5 fruit fly cellular contexts compared by ENCODE assay signal in genomic region chr2L:3057951-3058771, dm6.
TF ChIP-seq lines count a peak whose summit lies in the region.

No protein-coding gene starts in this region.

- TF ChIP-seq CTCF in whole organism, embryonic (GFP tag; optimal IDR thresholded peaks at IDR 0.05; lab: Kevin White, UChicago), result no peak

TF ChIP-seq in whole organism, adult, 20 proteins besides CTCF, POLR2A, EP300 and RAD21 (continues in another document):
- TF ChIP-seq pad (GFP tag; optimal IDR thresholded peaks at IDR 0.05; lab: Kevin White, UChicago), result peak; percentile 48
- peak; percentile 49 for TF ChIP-seq Hr96 (GFP tag; optimal IDR thresholded peaks at IDR 0.05; lab: Kevin White, UChicago)
- peak; percentile 70 for TF ChIP-seq ovo (GFP tag; optimal IDR thresholded peaks at IDR 0.05; lab: Kevin White, UChicago)
- TF ChIP-seq CG1620 (GFP tag; optimal IDR thresholded peaks at IDR 0.05; lab: Kevin White, UChicago), result peak; percentile 39
- TF ChIP-seq cnc (optimal IDR thresholded peaks at IDR 0.05; lab: Kevin White, UChicago), result no peak
- TF ChIP-seq toe (GFP tag; optimal IDR thresholded peaks at IDR 0.05; lab: Kevin White, UChicago), result no peak
- TF ChIP-seq kay (GFP tag; lab: Kevin White, UChicago; ENCODE audit: borderline replicate concordance), result peak; percentile 74
- peak; percentile 28 for TF ChIP-seq CG5204 (GFP tag; optimal IDR thresholded peaks at IDR 0.05; lab: Kevin White, UChicago)
- peak; percentile 66 for TF ChIP-seq CG7045 (GFP tag; optimal IDR thresholded peaks at IDR 0.05; lab: Kevin White, UChicago)
- TF ChIP-seq CG33017 (tag; optimal IDR thresholded peaks at IDR 0.05; lab: Kevin White, UChicago), result no peak
- TF ChIP-seq CG12768 (GFP tag; optimal IDR thresholded peaks at IDR 0.05; lab: Kevin White, UChicago), result peak; percentile 65
- TF ChIP-seq cic (GFP tag; optimal IDR thresholded peaks at IDR 0.05; lab: Kevin White, UChicago), result peak; percentile 67
- no peak for TF ChIP-seq CG14711 (tag; optimal IDR thresholded peaks at IDR 0.05; lab: Kevin White, UChicago)
- TF ChIP-seq bab1 (GFP tag; optimal IDR thresholded peaks at IDR 0.05; lab: Kevin White, UChicago), result peak; percentile 38
- TF ChIP-seq Mnt (GFP tag; optimal IDR thresholded peaks at IDR 0.05; lab: Kevin White, UChicago), result no peak
- TF ChIP-seq tj (GFP tag; optimal IDR thresholded peaks at IDR 0.05; lab: Kevin White, UChicago), result no peak
- TF ChIP-seq CG11617 (GFP tag; optimal IDR thresholded peaks at IDR 0.05; lab: Kevin White, UChicago), result peak; percentile 20
- TF ChIP-seq Crg-1 (GFP tag; optimal IDR thresholded peaks at IDR 0.05; lab: Kevin White, UChicago), result peak; percentile 59

TF ChIP-seq in whole organism, embryonic, 481 proteins besides CTCF, POLR2A, EP300 and RAD21 (continues in another document):
- TF ChIP-seq CG15479 (GFP tag; optimal IDR thresholded peaks at IDR 0.05; lab: Kevin White, UChicago) (no peak), CG18599 (GFP tag; optimal IDR thresholded peaks at IDR 0.05; lab: Kevin White, UChicago) (peak; percentile 59), GATAe (GFP tag; conservative IDR thresholded peaks at IDR 0.05; lab: Robert Waterston, UW) (peak; percentile 71), CG13775 (GFP tag; optimal IDR thresholded peaks at IDR 0.05; lab: Kevin White, UChicago) (no peak), CG9609 (GFP tag; optimal IDR thresholded peaks at IDR 0.05; lab: Kevin White, UChicago) (no peak), chinmo (GFP tag; IDR thresholded peaks at IDR 0.05; lab: Robert Waterston, UW; ENCODE audit: partially characterized antibody) (0 out of 4 replicates have a peak, but pooled peaks have one; percentile 37), Pdp1 (GFP tag; optimal IDR thresholded peaks at IDR 0.05; lab: Kevin White, UChicago) (peak in 1 of 2 experiments; percentile 64), wek (GFP tag; optimal IDR thresholded peaks at IDR 0.05; lab: Kevin White, UChicago) (peak; percentile 27), Nf-YA (GFP tag; IDR thresholded peaks at IDR 0.05; lab: Robert Waterston, UW) (no peak), cwo (GFP tag; optimal IDR thresholded peaks at IDR 0.05; lab: Kevin White, UChicago) (peak; percentile 90), gro (GFP tag; optimal IDR thresholded peaks at IDR 0.05; lab: Kevin White, UChicago) (peak; percentile 89), grn (GFP tag; optimal IDR thresholded peaks at IDR 0.05; lab: Kevin White, UChicago) (peak; percentile 99), CG6689 (GFP tag; IDR thresholded peaks at IDR 0.05; lab: Robert Waterston, UW) (0 out of 2 replicates have a peak, but pooled peaks have one; percentile 10), lab (GFP tag; optimal IDR thresholded peaks at IDR 0.05; lab: Kevin White, UChicago) (peak; percentile 76), caup (GFP tag; optimal IDR thresholded peaks at IDR 0.05; lab: Kevin White, UChicago; ENCODE audit: severe bottlenecking) (peak; percentile 32), CG14710 (tag; optimal IDR thresholded peaks at IDR 0.05; lab: Kevin White, UChicago) (no peak), dysf (GFP tag; IDR thresholded peaks at IDR 0.05; lab: Robert Waterston, UW) (no peak), cas (GFP tag; IDR thresholded peaks at IDR 0.05; lab: Robert Waterston, UW) (no peak)

TF ChIP-seq in whole organism, prepupa, 60 proteins besides CTCF, POLR2A, EP300 and RAD21 (continues in another document):
- TF ChIP-seq acj6 (GFP tag; optimal IDR thresholded peaks at IDR 0.05; lab: Kevin White, UChicago) (no peak), CG32006 (GFP tag; optimal IDR thresholded peaks at IDR 0.05; lab: Kevin White, UChicago) (no peak), CG31627 (GFP tag; optimal IDR thresholded peaks at IDR 0.05; lab: Kevin White, UChicago) (no peak), vri (GFP tag; optimal IDR thresholded peaks at IDR 0.05; lab: Kevin White, UChicago) (peak; percentile 56), eg (GFP tag; IDR thresholded peaks at IDR 0.05; lab: Robert Waterston, UW) (no peak), CG11902 (GFP tag; optimal IDR thresholded peaks at IDR 0.05; lab: Kevin White, UChicago) (no peak), salr (GFP tag; optimal IDR thresholded peaks at IDR 0.05; lab: Kevin White, UChicago) (no peak), Gug (GFP tag; IDR thresholded peaks at IDR 0.05; lab: Robert Waterston, UW) (no peak), pdm3 (GFP tag; optimal IDR thresholded peaks at IDR 0.05; lab: Kevin White, UChicago) (no peak), lz (GFP tag; optimal IDR thresholded peaks at IDR 0.05; lab: Kevin White, UChicago) (no peak), dac (GFP tag; optimal IDR thresholded peaks at IDR 0.05; lab: Kevin White, UChicago) (no peak), Eip93F (GFP tag; optimal IDR thresholded peaks at IDR 0.05; lab: Kevin White, UChicago) (no peak), dsx (GFP tag; optimal IDR thresholded peaks at IDR 0.05; lab: Kevin White, UChicago; ENCODE audit: poor library complexity, severe bottlenecking) (no peak), CG8632 (GFP tag; optimal IDR thresholded peaks at IDR 0.05; lab: Kevin White, UChicago) (no peak), Ets96B (tag; optimal IDR thresholded peaks at IDR 0.05; lab: Kevin White, UChicago) (no peak), fd85E (GFP tag; optimal IDR thresholded peaks at IDR 0.05; lab: Kevin White, UChicago) (no peak), Ets21C (GFP tag; optimal IDR thresholded peaks at IDR 0.05; lab: Kevin White, UChicago) (no peak), net (GFP tag; optimal IDR thresholded peaks at IDR 0.05; lab: Kevin White, UChicago) (no peak), CG15336 (GFP tag; IDR thresholded peaks at IDR 0.05; lab: Robert Waterston, UW) (no peak), CG3032 (tag; optimal IDR thresholded peaks at IDR 0.05; lab: Kevin White, UChicago) (no peak), CG10631 (GFP tag; optimal IDR thresholded peaks at IDR 0.05; lab: Kevin White, UChicago) (no peak)

TF ChIP-seq in whole organism, pupa, 21 proteins besides CTCF, POLR2A, EP300 and RAD21:
- TF ChIP-seq CG12605 (GFP tag; IDR thresholded peaks at IDR 0.05; lab: Robert Waterston, UW), result no peak
- peak; percentile 0 for TF ChIP-seq EcR (GFP tag; optimal IDR thresholded peaks at IDR 0.05; lab: Kevin White, UChicago)
- TF ChIP-seq rn (GFP tag; IDR thresholded peaks at IDR 0.05; lab: Robert Waterston, UW), result no peak
TF ChIP-seq in whole organism, pupa: peak in this region for 1.

TF ChIP-seq in whole organism, wandering third instar larva, 38 proteins besides CTCF, POLR2A, EP300 and RAD21:
- no peak for TF ChIP-seq pan (optimal IDR thresholded peaks at IDR 0.05; lab: Kevin White, UChicago)
- peak; percentile 14 for TF ChIP-seq OdsH (GFP tag; optimal IDR thresholded peaks at IDR 0.05; lab: Kevin White, UChicago)
- TF ChIP-seq Hr83 (GFP tag; optimal IDR thresholded peaks at IDR 0.05; lab: Kevin White, UChicago; ENCODE audit: poor library complexity, severe bottlenecking), result peak; percentile 52
- no peak for TF ChIP-seq tai (GFP tag; optimal IDR thresholded peaks at IDR 0.05; lab: Kevin White, UChicago)
- TF ChIP-seq jim (GFP tag; optimal IDR thresholded peaks at IDR 0.05; lab: Kevin White, UChicago), result no peak
- TF ChIP-seq fru (GFP tag; optimal IDR thresholded peaks at IDR 0.05; lab: Kevin White, UChicago), result peak; percentile 22
- peak; percentile 93 for TF ChIP-seq h (GFP tag; optimal IDR thresholded peaks at IDR 0.05; lab: Kevin White, UChicago)
- no peak for TF ChIP-seq Sp1 (GFP tag; optimal IDR thresholded peaks at IDR 0.05; lab: Kevin White, UChicago)
- TF ChIP-seq sv (GFP tag; optimal IDR thresholded peaks at IDR 0.05; lab: Kevin White, UChicago), result no peak
- peak; percentile 11 for TF ChIP-seq rgr (GFP tag; optimal IDR thresholded peaks at IDR 0.05; lab: Kevin White, UChicago)
- no peak for TF ChIP-seq Hr78 (GFP tag; optimal IDR thresholded peaks at IDR 0.05; lab: Kevin White, UChicago)
- no peak for TF ChIP-seq Vsx2 (GFP tag; optimal IDR thresholded peaks at IDR 0.05; lab: Kevin White, UChicago; ENCODE audit: partially characterized antibody)
- no peak for TF ChIP-seq Mio (GFP tag; optimal IDR thresholded peaks at IDR 0.05; lab: Kevin White, UChicago)
- no peak for TF ChIP-seq Rel (GFP tag; optimal IDR thresholded peaks at IDR 0.05; lab: Kevin White, UChicago)
- peak; percentile 70 for TF ChIP-seq Rel (tag; optimal IDR thresholded peaks at IDR 0.05; lab: Kevin White, UChicago)
- TF ChIP-seq dsf (GFP tag; optimal IDR thresholded peaks at IDR 0.05; lab: Kevin White, UChicago; ENCODE audit: borderline replicate concordance), result no peak
TF ChIP-seq in whole organism, wandering third instar larva: peak in this region for 6.
